Worm (Caenorhabditis elegans) whole organism, early embryonic: Measurements from ENCODE around the gene sel-5.

Experiments used
- B0310.2 ChIP-seq: sonication (generic microtip); optimal IDR thresholded peaks from 2 replicates; lab custom pipeline; 2016; ENCODE audit warnings: mild to moderate bottlenecking, missing genetic modification characterization, missing compliant biosample characterization
- F13C5.2 ChIP-seq: sonication (generic microtip); optimal IDR thresholded peaks from 2 replicates; lab custom pipeline; 2017; ENCODE audit warnings: mild to moderate bottlenecking, missing genetic modification characterization, inconsistent platforms, missing compliant biosample characterization
- ama-1 ChIP-seq: fragments of 150-350 bp; optimal IDR thresholded peaks from 2 replicates; lab custom pipeline; 2014
- ceh-13 ChIP-seq: fragments of 200-800 bp; sonication (Bioruptor generic); optimal IDR thresholded peaks from 2 replicates; lab custom pipeline; 2018; ENCODE audit warnings: mild to moderate bottlenecking, missing genetic modification characterization, missing compliant biosample characterization
- ets-7 ChIP-seq: sonication (generic microtip); optimal IDR thresholded peaks from 2 replicates; lab custom pipeline; 2016; ENCODE audit warnings: missing genotype, missing genetic modification characterization, missing compliant biosample characterization
- hmbx-1 ChIP-seq: sonication (generic microtip); optimal IDR thresholded peaks from 2 replicates; lab custom pipeline; 2016; ENCODE audit warnings: mild to moderate bottlenecking, missing genetic modification characterization, missing compliant biosample characterization
- hmg-4 ChIP-seq: fragments of 200-800 bp; sonication (Bioruptor generic); optimal IDR thresholded peaks from 2 replicates; lab custom pipeline; 2018; ENCODE audit warnings: mild to moderate bottlenecking, missing genetic modification characterization, missing compliant biosample characterization
- pes-1 ChIP-seq: fragments of 200-800 bp; sonication (Bioruptor generic); IDR thresholded peaks from 2 replicates; pipeline ENCODE4 v1.3.6; 2022; ENCODE audit warnings: missing genetic modification reagents, missing genetic modification characterization, missing compliant biosample characterization
- sea-1 ChIP-seq: fragments of 200-800 bp; sonication (Bioruptor generic); conservative IDR thresholded peaks from 2 replicates; pipeline ENCODE4 v1.3.6; 2022; ENCODE audit warnings: missing genetic modification characterization, missing compliant biosample characterization

- TF ChIP-seq ceh-13 (GFP tag; lab: Kevin White, UChicago) (no peak), F13C5.2 (tag; lab: Kevin White, UChicago) (no peak), pes-1 (GFP tag; lab: Robert Waterston, UW) (no peak), B0310.2 (tag; lab: Kevin White, UChicago) (no peak), hmbx-1 (no peak), sea-1 (GFP tag; lab: Robert Waterston, UW) (no peak), ama-1 (lab: Kevin White, UChicago) (no peak), ets-7 (tag; lab: Kevin White, UChicago) (no peak), hmg-4 (GFP tag; lab: Kevin White, UChicago) (no peak)
These were observed 37.9 kb upstream of the sel-5 start, which contains the start of gene lips-3 for ce11 chrIII:4616071-4616571.
